Worm (Caenorhabditis elegans): Measurements from ENCODE around the gene C01C10.2.

- no peak for TF ChIP-seq egl-27 (tag; optimal IDR thresholded peaks at IDR 0.05)
- no peak for TF ChIP-seq fos-1 (tag; optimal IDR thresholded peaks at IDR 0.05)
- TF ChIP-seq mdl-1 (tag; optimal IDR thresholded peaks at IDR 0.05): no peak
- no peak for TF ChIP-seq nhr-12 (tag; optimal IDR thresholded peaks at IDR 0.05)
- no peak for TF ChIP-seq elt-3 (tag; optimal IDR thresholded peaks at IDR 0.05)
- TF ChIP-seq lin-39 (tag; optimal IDR thresholded peaks at IDR 0.05): no peak
Observed at ce11 chrX:7400788-7401187, 37.1 kb downstream of the C01C10.2 start, which contains the start of gene C10A4.4.
